Worm (Caenorhabditis elegans) whole organism, L1 larva: Measurements from ENCODE around the gene fbxa-154.

Experiments
- C04F5.9 ChIP-seq: sonication (generic microtip); optimal IDR thresholded peaks from 2 replicates; lab custom pipeline; 2016; ENCODE audit warnings: missing genetic modification characterization, missing compliant biosample characterization
- C16A3.4 ChIP-seq: fragments of 150-350 bp; optimal IDR thresholded peaks from 2 replicates; lab custom pipeline; 2014; ENCODE audit warnings: missing biosample characterization, missing genetic modification characterization
- Y116A8C.19 ChIP-seq: sonication (generic microtip); optimal IDR thresholded peaks from 2 replicates; lab custom pipeline; 2016; ENCODE audit warnings: missing compliant biosample characterization, missing genetic modification characterization, borderline replicate concordance
- ceh-82 ChIP-seq, 3 experiments: fragments of 150-350 bp in 1 of 3; sonication (generic microtip) in 2 of 3; optimal IDR thresholded peaks; 2 replicates each; lab custom pipeline; 2014 to 2017; ENCODE audit warnings: missing biosample characterization in 3 of 3, missing genetic modification characterization in 3 of 3
- ceh-90 ChIP-seq: sonication (generic microtip); optimal IDR thresholded peaks from 2 replicates; lab custom pipeline; 2016; ENCODE audit warnings: missing genetic modification characterization, missing compliant biosample characterization
- dpl-1 ChIP-seq, 3 experiments: fragments of 150-350 bp in 2 of 3; sonication (generic microtip) in 1 of 3; optimal IDR thresholded peaks; 2 replicates each; lab custom pipeline; 2014 to 2017; ENCODE audit warnings: missing biosample characterization in 3 of 3, missing genetic modification characterization in 3 of 3, missing genetic modification reagents in 3 of 3
- dsc-1 ChIP-seq: sonication (generic microtip); optimal IDR thresholded peaks from 2 replicates; lab custom pipeline; 2016; ENCODE audit warnings: mild to moderate bottlenecking, missing genetic modification characterization, missing compliant biosample characterization
- efl-1 ChIP-seq, 4 experiments: fragments of 150-350 bp; optimal IDR thresholded peaks in 3 of 4; peaks in 1 of 4; 1 replicate in 1 of 4; 2 replicates in 3 of 4; lab custom pipeline; 2014; ENCODE audit warnings: missing biosample characterization in 2 of 4, missing genetic modification characterization in 2 of 4, missing genetic modification reagents in 2 of 4
- egl-13 ChIP-seq: sonication (generic microtip); optimal IDR thresholded peaks from 2 replicates; lab custom pipeline; 2016; ENCODE audit warnings: missing genotype, missing genetic modification reagents, missing genetic modification characterization, missing compliant biosample characterization
- elt-3 ChIP-seq, 6 experiments: fragments of 150-350 bp in 1 of 6; sonication (generic microtip); optimal IDR thresholded peaks; 2 replicates each; lab custom pipeline; 2017 to 2018; ENCODE audit warnings: missing biosample characterization in 6 of 6, missing genetic modification characterization in 6 of 6, inconsistent platforms in 1 of 6
- fkh-10 ChIP-seq: sonication (generic microtip); optimal IDR thresholded peaks from 2 replicates; lab custom pipeline; 2017; ENCODE audit warnings: missing biosample characterization, missing genetic modification reagents, missing genetic modification characterization
- fkh-8 ChIP-seq: sonication (generic microtip); optimal IDR thresholded peaks from 2 replicates; lab custom pipeline; 2016; ENCODE audit warnings: mild to moderate bottlenecking, missing genetic modification characterization, missing compliant biosample characterization
- fos-1 ChIP-seq: fragments of 150-350 bp; optimal IDR thresholded peaks from 2 replicates; lab custom pipeline; 2014; ENCODE audit warnings: missing biosample characterization, missing genetic modification characterization
- jun-1 ChIP-seq: fragments of 150-350 bp; optimal IDR thresholded peaks from 2 replicates; lab custom pipeline; 2014; ENCODE audit warnings: missing biosample characterization, missing genetic modification reagents, missing genetic modification characterization
- lin-14 ChIP-seq: fragments of 200-800 bp; sonication (Bioruptor generic); optimal IDR thresholded peaks from 2 replicates; lab custom pipeline; 2018; ENCODE audit warnings: mild to moderate bottlenecking, missing genetic modification characterization, moderate library complexity, missing compliant biosample characterization
- lin-35 ChIP-seq, 2 experiments: fragments of 150-350 bp; optimal IDR thresholded peaks; 2 replicates each; lab custom pipeline; 2014; ENCODE audit warnings: missing biosample characterization in 2 of 2, missing genetic modification characterization in 2 of 2, missing genetic modification reagents in 2 of 2
- lin-39 ChIP-seq: fragments of 150-350 bp; optimal IDR thresholded peaks from 2 replicates; lab custom pipeline; 2014; ENCODE audit warnings: missing biosample characterization, missing genetic modification reagents, missing genetic modification characterization
- lir-3 ChIP-seq: sonication (generic microtip); optimal IDR thresholded peaks from 2 replicates; lab custom pipeline; 2016; ENCODE audit warnings: mild to moderate bottlenecking, missing genetic modification characterization, moderate library complexity, missing compliant biosample characterization; ENCODE audit not compliant: poor library complexity
- lsy-2 ChIP-seq, 2 experiments: fragments of 150-350 bp; optimal IDR thresholded peaks; 2 replicates each; lab custom pipeline; 2014; ENCODE audit warnings: missing biosample characterization in 2 of 2, missing genetic modification characterization in 2 of 2
- mab-9 ChIP-seq: fragments of 200-800 bp; sonication (Bioruptor generic); IDR thresholded peaks from 2 replicates; pipeline ENCODE4 v1.3.6; 2022; ENCODE audit warnings: missing genetic modification reagents, missing genetic modification characterization, missing compliant biosample characterization
- mdl-1 ChIP-seq, 2 experiments: fragments of 150-350 bp; optimal IDR thresholded peaks; 2 replicates each; lab custom pipeline; 2014 to 2017; ENCODE audit warnings: missing biosample characterization in 2 of 2, missing genetic modification characterization in 2 of 2, inconsistent platforms in 1 of 2
- mep-1 ChIP-seq: fragments of 150-350 bp; optimal IDR thresholded peaks from 2 replicates; lab custom pipeline; 2014; ENCODE audit warnings: missing biosample characterization, missing genetic modification characterization
- nhr-19 ChIP-seq: fragments of 200-800 bp; sonication (Bioruptor generic); conservative IDR thresholded peaks from 2 replicates; pipeline ENCODE4 v1.3.6; 2022; ENCODE audit warnings: missing genetic modification characterization, missing compliant biosample characterization
- nhr-20 ChIP-seq: sonication (generic microtip); optimal IDR thresholded peaks from 2 replicates; lab custom pipeline; 2016; ENCODE audit warnings: mild to moderate bottlenecking, missing genetic modification characterization, missing compliant biosample characterization
- nhr-237 ChIP-seq: fragments of 150-350 bp; optimal IDR thresholded peaks from 2 replicates; lab custom pipeline; 2014; ENCODE audit warnings: missing biosample characterization, missing genetic modification characterization
- nhr-28 ChIP-seq: fragments of 150-350 bp; optimal IDR thresholded peaks from 2 replicates; lab custom pipeline; 2014; ENCODE audit warnings: missing biosample characterization, missing genetic modification characterization
- nhr-47 ChIP-seq: sonication (generic microtip); optimal IDR thresholded peaks from 2 replicates; lab custom pipeline; 2016; ENCODE audit warnings: mild to moderate bottlenecking, missing genetic modification characterization, moderate library complexity, missing compliant biosample characterization
- nhr-71 ChIP-seq: sonication (generic microtip); optimal IDR thresholded peaks from 2 replicates; lab custom pipeline; 2016; ENCODE audit warnings: mild to moderate bottlenecking, missing genetic modification characterization, moderate library complexity, missing compliant biosample characterization
- nhr-84 ChIP-seq: sonication (generic microtip); optimal IDR thresholded peaks from 2 replicates; lab custom pipeline; 2017; ENCODE audit warnings: missing biosample characterization, missing genetic modification characterization
- pqm-1 ChIP-seq: sonication (generic microtip); optimal IDR thresholded peaks from 3 replicates; lab custom pipeline; 2017; ENCODE audit warnings: missing biosample characterization, missing genetic modification characterization
- rnt-1 ChIP-seq: sonication (generic microtip); optimal IDR thresholded peaks from 2 replicates; lab custom pipeline; 2016; ENCODE audit warnings: mild to moderate bottlenecking, missing genetic modification characterization, moderate library complexity, missing compliant biosample characterization
- skn-1 ChIP-seq: fragments of 150-350 bp; optimal IDR thresholded peaks from 2 replicates; lab custom pipeline; 2014; ENCODE audit warnings: missing biosample characterization, missing genetic modification characterization
- snu-23 ChIP-seq: sonication (generic microtip); optimal IDR thresholded peaks from 2 replicates; lab custom pipeline; 2016; ENCODE audit warnings: missing genetic modification characterization, missing compliant biosample characterization
- swsn-7 ChIP-seq: sonication (generic microtip); optimal IDR thresholded peaks from 2 replicates; lab custom pipeline; 2016; ENCODE audit warnings: missing genetic modification characterization, missing compliant biosample characterization
- unc-30 ChIP-seq: sonication (generic microtip); optimal IDR thresholded peaks from 2 replicates; lab custom pipeline; 2017; ENCODE audit warnings: missing biosample characterization, missing genetic modification characterization
- unc-98 ChIP-seq: fragments of 200-800 bp; sonication (Bioruptor generic); IDR thresholded peaks from 2 replicates; pipeline ENCODE4 v1.3.6; 2022; ENCODE audit warnings: missing genetic modification characterization, missing compliant biosample characterization
- ztf-11 ChIP-seq, 2 experiments: sonication (generic microtip); optimal IDR thresholded peaks; 2 replicates each; lab custom pipeline; 2016 to 2017; ENCODE audit warnings: missing genetic modification characterization in 2 of 2, missing biosample characterization in 1 of 2, missing compliant biosample characterization in 1 of 2

Gene fbxa-154

ce11 chrV:15563477-15563876 lies 41.5 kb downstream of the fbxa-154 start:
- no peak for TF ChIP-seq rnt-1 (tag; lab: Kevin White, UChicago)
- TF ChIP-seq fkh-10 (GFP tag; lab: Kevin White, UChicago): peak; percentile 81
- TF ChIP-seq, all 84 proteins: peak for 1

- TF ChIP-seq swsn-7 (tag; lab: Kevin White, UChicago) (no peak), dsc-1 (tag; lab: Kevin White, UChicago) (no peak), snu-23 (GFP tag; lab: Kevin White, UChicago) (no peak), ztf-11 (tag; optimal IDR thresholded peaks at IDR 0.05; lab: Kevin White, UChicago) (no peak), ceh-82 (tag; optimal IDR thresholded peaks at IDR 0.05; lab: Kevin White, UChicago) (no peak), skn-1 (tag; lab: Kevin White, UChicago) (no peak), nhr-28 (tag; lab: Kevin White, UChicago) (no peak), nhr-237 (no peak), jun-1 (tag; lab: Kevin White, UChicago) (no peak), lin-35 (GFP tag; optimal IDR thresholded peaks at IDR 0.05; lab: Kevin White, UChicago) (no peak), Y116A8C.19 (tag; lab: Kevin White, UChicago) (no peak), egl-13 (tag; lab: Kevin White, UChicago) (no peak), nhr-84 (tag; lab: Kevin White, UChicago) (no peak), unc-98 (GFP tag; lab: Robert Waterston, UW) (no peak), C04F5.9 (no peak), lir-3 (tag; lab: Kevin White, UChicago) (no peak), unc-30 (tag; lab: Kevin White, UChicago) (no peak), lin-39 (tag; lab: Kevin White, UChicago) (no peak), fos-1 (no peak), rnt-1 (tag; lab: Kevin White, UChicago) (no peak)
Measured at ce11 chrV:15562541-15562940, 42.4 kb downstream of the fbxa-154 start.

- TF ChIP-seq efl-1 (optimal IDR thresholded peaks at IDR 0.05; lab: Kevin White, UChicago) (no peak), efl-1 (GFP tag; optimal IDR thresholded peaks at IDR 0.05 in 1 of 2; lab: Kevin White, UChicago) (peak in 1 of 2 experiments; percentile 51), elt-3 (tag; optimal IDR thresholded peaks at IDR 0.05; lab: Kevin White, UChicago) (no peak)
Measured at ce11 chrV:15559729-15560128, 45.2 kb downstream of the fbxa-154 start.

- no peak for TF ChIP-seq efl-1 (optimal IDR thresholded peaks at IDR 0.05; lab: Kevin White, UChicago)
- peak in 1 of 2 experiments; percentile 33 for TF ChIP-seq efl-1 (GFP tag; optimal IDR thresholded peaks at IDR 0.05 in 1 of 2; lab: Kevin White, UChicago)
- TF ChIP-seq swsn-7 (tag; lab: Kevin White, UChicago): no peak
- TF ChIP-seq skn-1 (tag; lab: Kevin White, UChicago): no peak
- no peak for TF ChIP-seq unc-98 (GFP tag; lab: Robert Waterston, UW)
- TF ChIP-seq ceh-90 (tag; lab: Kevin White, UChicago): no peak
- TF ChIP-seq elt-3 (tag; optimal IDR thresholded peaks at IDR 0.05; lab: Kevin White, UChicago): no peak
- no peak for TF ChIP-seq pqm-1 (tag; lab: Kevin White, UChicago)
Measured at ce11 chrV:15559047-15559446, 45.9 kb downstream of the fbxa-154 start, which contains the start of gene acr-18. acr-18 (minus strand) TSS chrV:15559147.

ce11 chrV:15553869-15554268 lies 51.1 kb downstream of the fbxa-154 start:
- TF ChIP-seq nhr-20 (tag; lab: Kevin White, UChicago) (peak; percentile 30), C16A3.4 (tag; lab: Kevin White, UChicago) (peak; percentile 37), mdl-1 (tag; optimal IDR thresholded peaks at IDR 0.05; lab: Kevin White, UChicago) (peak in 1 of 2 experiments; percentile 12), mep-1 (tag; lab: Kevin White, UChicago) (peak; percentile 24), mab-9 (GFP tag; lab: Robert Waterston, UW) (no peak), nhr-28 (tag; lab: Kevin White, UChicago) (no peak), nhr-47 (tag; lab: Kevin White, UChicago) (peak; percentile 44), nhr-71 (peak; percentile 24), rnt-1 (tag; lab: Kevin White, UChicago) (peak; percentile 12), lin-35 (GFP tag; optimal IDR thresholded peaks at IDR 0.05; lab: Kevin White, UChicago) (peak in 1 of 2 experiments; percentile 70), lin-14 (GFP tag; lab: Kevin White, UChicago) (peak; percentile 23), ceh-82 (tag; optimal IDR thresholded peaks at IDR 0.05; lab: Kevin White, UChicago) (peak in 1 of 3 experiments; percentile 29), lin-39 (tag; lab: Kevin White, UChicago) (no peak), lsy-2 (tag; optimal IDR thresholded peaks at IDR 0.05; lab: Kevin White, UChicago) (peak in 1 of 2 experiments; percentile 22), nhr-19 (GFP tag; lab: Robert Waterston, UW) (peak; percentile 45), snu-23 (GFP tag; lab: Kevin White, UChicago) (peak; percentile 55), fkh-8 (tag; lab: Kevin White, UChicago) (peak; percentile 43), ztf-11 (tag; optimal IDR thresholded peaks at IDR 0.05; lab: Kevin White, UChicago) (no peak), efl-1 (optimal IDR thresholded peaks at IDR 0.05; lab: Kevin White, UChicago) (peak in 1 of 2 experiments; percentile 30), efl-1 (GFP tag; optimal IDR thresholded peaks at IDR 0.05 in 1 of 2; lab: Kevin White, UChicago) (peak; percentile 18 to 92), ceh-90 (tag; lab: Kevin White, UChicago) (no peak), dpl-1 (GFP tag; optimal IDR thresholded peaks at IDR 0.05; lab: Kevin White, UChicago) (peak in 2 of 3 experiments; percentile 27 to 32), skn-1 (tag; lab: Kevin White, UChicago) (peak; percentile 32)
